Worm (Caenorhabditis elegans) whole organism, early embryonic: Measurements from ENCODE around the gene F41F3.9.
A peak's percentile ranks its signal among the peaks of the same experiment; 100 is the strongest.

Experiments used
- B0310.2 ChIP-seq: sonication (generic microtip); optimal IDR thresholded peaks from 2 replicates; lab custom pipeline; 2016; ENCODE audit warnings: mild to moderate bottlenecking, missing genetic modification characterization, missing compliant biosample characterization
- F13C5.2 ChIP-seq: sonication (generic microtip); optimal IDR thresholded peaks from 2 replicates; lab custom pipeline; 2017; ENCODE audit warnings: mild to moderate bottlenecking, missing genetic modification characterization, inconsistent platforms, missing compliant biosample characterization
- aly-1 ChIP-seq: sonication (generic microtip); optimal IDR thresholded peaks from 2 replicates; lab custom pipeline; 2016; ENCODE audit warnings: missing genetic modification characterization, missing compliant biosample characterization
- ama-1 ChIP-seq: fragments of 150-350 bp; optimal IDR thresholded peaks from 2 replicates; lab custom pipeline; 2014
- ceh-13 ChIP-seq: fragments of 200-800 bp; sonication (Bioruptor generic); optimal IDR thresholded peaks from 2 replicates; lab custom pipeline; 2018; ENCODE audit warnings: mild to moderate bottlenecking, missing genetic modification characterization, missing compliant biosample characterization
- ceh-36 ChIP-seq: sonication (generic microtip); optimal IDR thresholded peaks from 2 replicates; lab custom pipeline; 2016; ENCODE audit warnings: missing genetic modification characterization, inconsistent platforms, missing compliant biosample characterization
- ets-7 ChIP-seq: sonication (generic microtip); optimal IDR thresholded peaks from 2 replicates; lab custom pipeline; 2016; ENCODE audit warnings: missing genotype, missing genetic modification characterization, missing compliant biosample characterization
- flt-1 ChIP-seq: fragments of 200-800 bp; sonication (Bioruptor generic); IDR thresholded peaks from 2 replicates; pipeline ENCODE4 v1.3.6; 2022; ENCODE audit warnings: missing genetic modification characterization, missing compliant biosample characterization
- hmbx-1 ChIP-seq: sonication (generic microtip); optimal IDR thresholded peaks from 2 replicates; lab custom pipeline; 2016; ENCODE audit warnings: mild to moderate bottlenecking, missing genetic modification characterization, missing compliant biosample characterization
- hmg-4 ChIP-seq: fragments of 200-800 bp; sonication (Bioruptor generic); optimal IDR thresholded peaks from 2 replicates; lab custom pipeline; 2018; ENCODE audit warnings: mild to moderate bottlenecking, missing genetic modification characterization, missing compliant biosample characterization
- hnd-1 ChIP-seq: sonication (generic microtip); optimal IDR thresholded peaks from 2 replicates; lab custom pipeline; 2016; ENCODE audit warnings: missing genetic modification characterization, missing compliant biosample characterization
- pes-1 ChIP-seq: fragments of 200-800 bp; sonication (Bioruptor generic); IDR thresholded peaks from 2 replicates; pipeline ENCODE4 v1.3.6; 2022; ENCODE audit warnings: missing genetic modification reagents, missing genetic modification characterization, missing compliant biosample characterization
- scrt-1 ChIP-seq: fragments of 200-800 bp; sonication (Bioruptor generic); IDR thresholded peaks from 2 replicates; pipeline ENCODE4 v1.3.6; 2022; ENCODE audit warnings: missing genetic modification characterization, missing compliant biosample characterization
- sea-1 ChIP-seq: fragments of 200-800 bp; sonication (Bioruptor generic); conservative IDR thresholded peaks from 2 replicates; pipeline ENCODE4 v1.3.6; 2022; ENCODE audit warnings: missing genetic modification characterization, missing compliant biosample characterization
- tbx-11 ChIP-seq: fragments of 200-800 bp; sonication (Bioruptor generic); IDR thresholded peaks from 2 replicates; pipeline ENCODE4 v1.3.6; 2022; ENCODE audit warnings: missing genetic modification characterization, missing compliant biosample characterization
- tbx-37 ChIP-seq: fragments of 200-800 bp; sonication (Bioruptor generic); conservative IDR thresholded peaks from 2 replicates; pipeline ENCODE4 v1.3.6; 2022; ENCODE audit warnings: missing genetic modification reagents, missing genetic modification characterization, missing compliant biosample characterization
- tra-4 ChIP-seq: sonication (generic microtip); optimal IDR thresholded peaks from 2 replicates; lab custom pipeline; 2017; ENCODE audit warnings: missing genetic modification characterization, missing compliant biosample characterization

F41F3.9 gene

DNA sequence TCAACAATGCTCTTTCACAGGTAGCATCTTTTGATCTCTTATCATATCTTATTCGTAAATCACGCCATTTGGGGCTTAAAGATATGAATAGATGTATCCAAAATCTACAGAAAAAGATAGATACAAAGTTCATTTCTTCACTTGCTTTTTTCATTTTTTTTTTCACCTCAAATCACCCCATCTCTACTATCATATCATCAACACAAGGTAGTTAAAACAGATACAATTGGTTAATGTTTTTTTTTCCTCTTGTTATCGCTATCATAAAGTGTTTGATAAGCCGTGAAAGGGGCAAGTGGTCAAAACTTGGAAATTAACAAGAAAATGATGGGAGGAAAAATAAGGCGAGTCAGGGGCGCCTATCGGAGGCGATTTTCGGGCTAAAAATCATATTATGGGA, 25.0 kb upstream of the F41F3.9 start:
- no peak for TF ChIP-seq F13C5.2 (tag; lab: Kevin White, UChicago)
- TF ChIP-seq ama-1 (lab: Kevin White, UChicago), result no peak
- no peak for TF ChIP-seq tbx-11
- no peak for TF ChIP-seq ceh-36
- no peak for TF ChIP-seq hmbx-1 (tag; lab: Kevin White, UChicago)
- no peak for TF ChIP-seq scrt-1 (GFP tag; lab: Robert Waterston, UW)
- TF ChIP-seq ets-7 (tag; lab: Kevin White, UChicago), result no peak
- no peak for TF ChIP-seq pes-1 (GFP tag; lab: Robert Waterston, UW)
- no peak for TF ChIP-seq B0310.2
- no peak for TF ChIP-seq ceh-13 (GFP tag; lab: Kevin White, UChicago)
- TF ChIP-seq aly-1 (tag; lab: Kevin White, UChicago), result no peak
- TF ChIP-seq hmg-4 (GFP tag; lab: Kevin White, UChicago), result no peak
- TF ChIP-seq flt-1 (GFP tag; lab: Robert Waterston, UW), result no peak
- no peak for TF ChIP-seq hnd-1 (tag; lab: Kevin White, UChicago)
- TF ChIP-seq sea-1 (GFP tag; lab: Robert Waterston, UW), result no peak
- no peak for TF ChIP-seq tbx-37 (GFP tag; lab: Robert Waterston, UW)

DNA sequence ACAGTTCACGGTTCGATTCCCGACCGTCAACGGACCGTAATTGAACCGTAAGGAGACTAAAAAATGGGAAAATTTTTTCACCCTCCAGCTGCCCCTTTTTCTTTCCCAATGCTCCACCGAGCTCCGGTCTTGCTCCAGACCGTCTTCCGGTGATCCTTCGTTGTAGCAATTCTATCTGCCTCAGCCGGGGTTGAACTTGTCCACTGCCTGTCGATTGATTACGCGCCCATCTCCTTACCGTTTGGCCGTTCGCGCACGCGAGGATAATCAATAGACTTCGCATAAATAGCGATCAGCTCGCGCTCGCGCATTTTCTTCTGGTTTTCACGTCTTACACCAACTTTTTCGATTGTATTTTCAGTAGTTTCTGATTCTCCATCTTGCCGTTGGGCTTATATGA, 22.5 kb upstream of the F41F3.9 start:
- TF ChIP-seq scrt-1 (GFP tag; lab: Robert Waterston, UW), result 0 out of 2 replicates have a peak, but pooled peaks have one; percentile 49

DNA sequence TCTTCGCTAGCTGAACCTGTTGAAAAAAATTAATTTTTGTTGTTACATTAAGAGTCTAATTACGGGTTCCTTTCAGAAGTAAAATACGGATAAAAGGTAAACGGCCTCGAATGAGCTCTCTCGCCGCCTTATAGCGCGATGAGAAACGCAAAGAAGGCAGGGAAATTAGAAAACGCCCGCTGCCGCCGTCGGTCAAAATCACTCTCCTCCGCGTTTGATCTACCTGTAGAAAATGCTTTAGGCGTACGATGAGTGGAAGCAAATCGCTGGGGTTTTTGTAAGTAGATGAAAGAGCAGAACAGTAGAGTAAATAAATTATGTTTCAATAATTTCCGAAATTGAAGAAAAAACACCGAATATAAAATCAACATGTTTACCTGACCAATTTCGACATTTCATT, 18.1 kb upstream of the F41F3.9 start:
- TF ChIP-seq ceh-36 (no peak), ama-1 (lab: Kevin White, UChicago) (no peak), scrt-1 (GFP tag; lab: Robert Waterston, UW) (no peak), B0310.2 (no peak)

DNA sequence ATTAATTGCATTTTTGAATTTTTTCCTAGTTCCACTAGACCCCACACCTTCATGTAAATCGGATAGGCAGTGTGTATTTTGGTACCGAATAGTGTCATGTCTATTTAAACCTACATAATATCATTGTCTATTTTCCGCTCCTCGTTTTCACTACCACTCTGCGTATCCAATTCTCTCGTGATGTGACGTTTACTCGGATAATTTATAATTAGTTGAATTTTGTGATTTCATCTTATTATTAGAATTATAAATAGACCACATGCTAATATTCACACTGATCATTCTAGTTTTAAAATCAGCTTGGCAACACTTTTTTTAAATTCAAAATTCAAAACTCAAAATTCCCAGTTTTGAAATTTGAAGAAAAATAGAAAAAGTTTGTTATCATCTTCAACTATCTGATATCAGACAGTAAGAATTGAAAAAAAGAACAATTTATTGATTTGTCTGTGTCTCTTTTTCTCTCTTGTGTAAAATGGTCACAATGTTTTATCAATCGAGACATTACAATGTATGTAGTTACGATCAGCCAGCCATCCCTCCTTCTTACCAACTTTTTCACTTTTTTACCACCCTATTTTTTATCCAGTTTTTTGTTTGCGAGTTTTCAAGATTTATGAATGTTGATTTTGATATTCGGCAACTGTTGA, 14.6 kb upstream of the F41F3.9 start:
- TF ChIP-seq ceh-13 (GFP tag; lab: Kevin White, UChicago) (no peak), tbx-37 (GFP tag; lab: Robert Waterston, UW) (no peak), ceh-36 (no peak), tbx-11 (no peak), F13C5.2 (tag; lab: Kevin White, UChicago) (no peak), flt-1 (GFP tag; lab: Robert Waterston, UW) (no peak), scrt-1 (GFP tag; lab: Robert Waterston, UW) (no peak), hmbx-1 (tag; lab: Kevin White, UChicago) (no peak), B0310.2 (no peak), hmg-4 (GFP tag; lab: Kevin White, UChicago) (no peak), tra-4 (tag; lab: Kevin White, UChicago) (no peak), sea-1 (GFP tag; lab: Robert Waterston, UW) (no peak)

DNA sequence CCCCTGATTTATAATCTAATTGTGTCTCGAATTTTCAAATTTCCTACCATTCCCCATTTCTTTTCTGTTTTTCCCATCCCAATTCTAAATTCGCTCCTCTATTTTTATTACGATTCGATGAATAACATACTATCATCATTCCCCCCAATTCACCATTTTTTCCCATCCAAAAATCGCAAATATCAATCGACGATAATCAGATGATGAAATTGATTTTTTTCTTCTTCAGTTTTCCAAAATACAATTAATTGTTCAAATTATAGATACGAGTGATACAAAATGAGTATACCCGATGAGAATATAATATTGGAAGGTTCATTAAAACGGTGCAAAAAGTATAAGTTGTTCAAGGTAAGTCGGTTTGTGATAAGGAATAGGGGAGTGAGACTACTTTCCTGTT, 12.6 kb upstream of the F41F3.9 start, which contains the start of gene soc-1:
Gene soc-1, plus strand, starts transcription at position 262 of the 400 bp plus-strand sequence.
- no peak for TF ChIP-seq scrt-1 (GFP tag; lab: Robert Waterston, UW)
- TF ChIP-seq tra-4 (tag; lab: Kevin White, UChicago), result no peak
- no peak for TF ChIP-seq tbx-11
- no peak for TF ChIP-seq B0310.2
- TF ChIP-seq ceh-36, result no peak
- TF ChIP-seq ceh-13 (GFP tag; lab: Kevin White, UChicago), result no peak

DNA sequence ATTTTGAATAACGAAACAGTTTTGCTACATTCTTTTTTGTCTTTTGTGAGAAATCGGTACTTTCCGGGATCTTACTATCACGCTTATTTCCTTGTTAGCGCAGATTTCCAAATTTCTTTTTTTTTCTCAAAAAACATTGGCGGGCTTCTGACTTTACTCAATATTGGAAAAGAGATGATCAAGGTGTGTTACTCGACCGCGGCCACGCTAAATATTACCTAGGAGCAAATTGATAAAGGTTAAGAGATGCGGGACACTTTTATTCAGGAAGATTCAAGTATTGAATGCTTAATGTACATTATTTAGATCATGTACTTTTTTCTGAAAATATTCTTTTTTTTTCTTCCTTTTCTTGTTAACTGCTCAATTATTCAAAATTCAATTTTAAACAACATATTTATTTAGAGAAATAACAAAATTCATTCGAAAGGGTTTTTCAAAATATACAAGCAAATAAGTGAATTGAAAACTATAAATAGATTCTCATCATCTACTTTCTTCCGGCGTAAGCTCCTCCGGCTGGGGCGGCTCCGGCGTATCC, 7.9 kb upstream of the F41F3.9 start:
- TF ChIP-seq hnd-1 (tag; lab: Kevin White, UChicago), result no peak

DNA sequence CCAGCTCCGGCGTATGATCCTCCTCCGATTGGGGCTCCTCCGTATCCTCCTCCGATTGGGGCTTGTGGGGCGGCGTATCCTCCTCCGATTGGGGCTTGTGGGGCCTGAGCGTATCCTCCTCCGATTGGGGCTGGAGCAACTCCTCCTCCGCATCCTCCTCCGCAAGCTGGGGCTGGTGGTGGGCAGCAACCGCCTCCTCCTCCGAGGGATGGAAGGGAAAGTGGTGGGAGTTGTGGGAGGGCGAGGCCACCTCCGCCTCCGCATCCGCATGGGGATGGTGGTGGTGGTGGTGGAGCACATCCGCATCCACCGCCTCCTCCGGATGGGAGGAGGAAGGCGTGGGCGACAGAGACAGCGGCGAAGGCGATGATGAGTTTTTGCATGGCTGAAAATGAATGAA, 7.4 kb upstream of the F41F3.9 start, which contains the start of gene F41F3.3:
Gene F41F3.3, minus strand, starts transcription at position 383 of the 400 bp plus-strand sequence.
- peak; percentile 76 for TF ChIP-seq scrt-1 (GFP tag; lab: Robert Waterston, UW)
- TF ChIP-seq sea-1 (GFP tag; lab: Robert Waterston, UW), result no peak
- no peak for TF ChIP-seq hmbx-1 (tag; lab: Kevin White, UChicago)
- TF ChIP-seq hmg-4 (GFP tag; lab: Kevin White, UChicago), result peak; percentile 33
- TF ChIP-seq ama-1 (lab: Kevin White, UChicago), result no peak
- no peak; the same call in 1 of the 2 replicates for TF ChIP-seq pes-1 (GFP tag; lab: Robert Waterston, UW)
- peak; percentile 47 for TF ChIP-seq aly-1 (tag; lab: Kevin White, UChicago)
- no peak for TF ChIP-seq B0310.2

DNA sequence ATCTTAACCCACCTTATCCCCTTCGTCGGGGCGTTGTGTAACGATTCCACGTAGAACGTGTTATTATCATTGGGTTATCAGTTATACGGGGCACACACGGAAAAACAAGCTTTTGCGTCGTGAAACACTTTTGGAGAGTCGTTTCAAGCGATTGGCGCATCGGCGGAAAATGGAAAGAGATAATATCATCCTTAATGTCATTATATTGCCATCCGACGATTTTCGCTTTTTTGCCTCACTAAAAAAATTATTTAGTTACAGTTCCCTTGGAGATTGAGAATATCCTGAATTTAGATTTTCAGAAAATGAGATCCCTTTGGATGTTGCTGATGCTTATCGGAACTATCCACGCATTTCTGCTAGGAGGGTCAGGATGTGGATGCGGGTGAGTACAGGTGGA, 6.7 kb upstream of the F41F3.9 start, which contains the start of gene F41F3.8:
Gene F41F3.8, plus strand, starts transcription at position 301 of the 400 bp plus-strand sequence.
- TF ChIP-seq pes-1 (GFP tag; lab: Robert Waterston, UW) (no peak), ceh-36 (no peak), tbx-37 (GFP tag; lab: Robert Waterston, UW) (no peak), hmg-4 (GFP tag; lab: Kevin White, UChicago) (no peak), F13C5.2 (tag; lab: Kevin White, UChicago) (no peak), aly-1 (tag; lab: Kevin White, UChicago) (no peak), tra-4 (tag; lab: Kevin White, UChicago) (no peak), sea-1 (GFP tag; lab: Robert Waterston, UW) (no peak), ceh-13 (GFP tag; lab: Kevin White, UChicago) (no peak), tbx-11 (no peak), B0310.2 (no peak), flt-1 (GFP tag; lab: Robert Waterston, UW) (no peak), hmbx-1 (tag; lab: Kevin White, UChicago) (no peak), ama-1 (lab: Kevin White, UChicago) (no peak), ets-7 (tag; lab: Kevin White, UChicago) (no peak), hnd-1 (tag; lab: Kevin White, UChicago) (no peak), scrt-1 (GFP tag; lab: Robert Waterston, UW) (no peak)
